Worm (Caenorhabditis elegans) whole organism, late embryonic: ENCODE measurements around the gene F58G6.7.

Experiments
- C08G9.2 ChIP-seq: sonication (generic microtip); optimal IDR thresholded peaks from 2 replicates; lab custom pipeline; 2016; ENCODE audit warnings: mild to moderate bottlenecking, missing genetic modification characterization, moderate library complexity, missing compliant biosample characterization
- C38D4.7 ChIP-seq: fragments of 200-800 bp; sonication (Bioruptor generic); optimal IDR thresholded peaks from 2 replicates; lab custom pipeline; 2018; ENCODE audit warnings: mild to moderate bottlenecking, missing genetic modification characterization, moderate library complexity, missing compliant biosample characterization
- K02D7.2 ChIP-seq: sonication (generic microtip); optimal IDR thresholded peaks from 2 replicates; lab custom pipeline; 2017; ENCODE audit warnings: mild to moderate bottlenecking, missing genetic modification characterization, missing compliant biosample characterization
- K09A11.1 ChIP-seq: sonication (generic microtip); optimal IDR thresholded peaks from 2 replicates; lab custom pipeline; 2017; ENCODE audit warnings: antibody characterized with exemption, mild to moderate bottlenecking, missing genetic modification characterization, missing compliant biosample characterization; ENCODE audit not compliant: insufficient read depth
- T23F11.4 ChIP-seq: fragments of 200-800 bp; sonication (Bioruptor generic); optimal IDR thresholded peaks from 2 replicates; lab custom pipeline; 2018; ENCODE audit warnings: mild to moderate bottlenecking, missing genetic modification characterization, missing compliant biosample characterization
- Y22D7AL.16 ChIP-seq: sonication (generic microtip); optimal IDR thresholded peaks from 2 replicates; lab custom pipeline; 2016; ENCODE audit warnings: missing genetic modification characterization, missing compliant biosample characterization
- ceh-14 ChIP-seq: sonication (generic microtip); optimal IDR thresholded peaks from 2 replicates; lab custom pipeline; 2016; ENCODE audit warnings: missing genotype, missing genetic modification characterization, missing compliant biosample characterization
- ceh-19 ChIP-seq: fragments of 200-800 bp; sonication (Bioruptor generic); optimal IDR thresholded peaks from 2 replicates; lab custom pipeline; 2018; ENCODE audit warnings: mild to moderate bottlenecking, missing genetic modification characterization, missing compliant biosample characterization
- ceh-2 ChIP-seq: sonication (generic microtip); optimal IDR thresholded peaks from 2 replicates; lab custom pipeline; 2016; ENCODE audit warnings: missing genotype, missing genetic modification characterization, missing compliant biosample characterization
- ceh-30 ChIP-seq: fragments of 150-350 bp; optimal IDR thresholded peaks from 2 replicates; lab custom pipeline; 2014; ENCODE audit warnings: missing biosample characterization, missing genetic modification characterization
- ceh-34 ChIP-seq: sonication (generic microtip); optimal IDR thresholded peaks from 2 replicates; lab custom pipeline; 2016; ENCODE audit warnings: mild to moderate bottlenecking, missing genetic modification characterization, missing compliant biosample characterization
- ceh-45 ChIP-seq: fragments of 200-800 bp; sonication (Bioruptor generic); IDR thresholded peaks from 2 replicates; pipeline ENCODE4 v1.3.6; 2022; ENCODE audit warnings: missing genetic modification reagents, missing genetic modification characterization, missing compliant biosample characterization
- ceh-48 ChIP-seq: sonication (generic microtip); optimal IDR thresholded peaks from 2 replicates; lab custom pipeline; 2016; ENCODE audit warnings: missing genetic modification characterization, inconsistent platforms, missing compliant biosample characterization
- ceh-6 ChIP-seq: fragments of 200-800 bp; sonication (Bioruptor generic); optimal IDR thresholded peaks from 2 replicates; lab custom pipeline; 2018; ENCODE audit warnings: mild to moderate bottlenecking, missing genetic modification characterization, missing compliant biosample characterization
- dmd-4 ChIP-seq: sonication (generic microtip); optimal IDR thresholded peaks from 2 replicates; lab custom pipeline; 2016; ENCODE audit warnings: borderline replicate concordance, missing genetic modification characterization, missing compliant biosample characterization
- elt-2 ChIP-seq: sonication (generic microtip); optimal IDR thresholded peaks from 2 replicates; lab custom pipeline; 2016; ENCODE audit warnings: missing genetic modification reagents, missing genetic modification characterization, missing compliant biosample characterization
- elt-4 ChIP-seq: sonication (generic microtip); optimal IDR thresholded peaks from 2 replicates; lab custom pipeline; 2016; ENCODE audit warnings: missing genetic modification characterization, missing compliant biosample characterization
- eyg-1 ChIP-seq: sonication (generic microtip); optimal IDR thresholded peaks from 2 replicates; lab custom pipeline; 2016; ENCODE audit warnings: missing genotype, missing genetic modification characterization, missing compliant biosample characterization
- fax-1 ChIP-seq: sonication (generic microtip); optimal IDR thresholded peaks from 2 replicates; lab custom pipeline; 2016; ENCODE audit warnings: missing genotype, missing genetic modification characterization, missing compliant biosample characterization
- gmeb-2 ChIP-seq: sonication (generic microtip); optimal IDR thresholded peaks from 2 replicates; lab custom pipeline; 2016; ENCODE audit warnings: missing genetic modification characterization, inconsistent platforms, missing compliant biosample characterization
- hlh-13 ChIP-seq: fragments of 200-800 bp; sonication (Bioruptor generic); optimal IDR thresholded peaks from 2 replicates; lab custom pipeline; 2018; ENCODE audit warnings: mild to moderate bottlenecking, missing genetic modification characterization, missing compliant biosample characterization
- hlh-30 ChIP-seq: sonication (generic microtip); optimal IDR thresholded peaks from 2 replicates; lab custom pipeline; 2017; ENCODE audit warnings: antibody characterized with exemption, missing genetic modification characterization, missing compliant biosample characterization; ENCODE audit not compliant: insufficient read depth
- hlh-6 ChIP-seq: sonication (generic microtip); optimal IDR thresholded peaks from 2 replicates; lab custom pipeline; 2016; ENCODE audit warnings: missing genotype, missing genetic modification characterization, missing compliant biosample characterization
- hlh-8 ChIP-seq: sonication (generic microtip); optimal IDR thresholded peaks from 2 replicates; lab custom pipeline; 2016; ENCODE audit warnings: missing genotype, missing genetic modification characterization, missing compliant biosample characterization
- lim-6 ChIP-seq: sonication (generic microtip); optimal IDR thresholded peaks from 2 replicates; lab custom pipeline; 2016; ENCODE audit warnings: missing genetic modification characterization, missing compliant biosample characterization
- lin-11 ChIP-seq: fragments of 200-800 bp; sonication (Bioruptor generic); optimal IDR thresholded peaks from 2 replicates; lab custom pipeline; 2018; ENCODE audit warnings: mild to moderate bottlenecking, missing genetic modification characterization, missing compliant biosample characterization
- madf-2 ChIP-seq: sonication (generic microtip); optimal IDR thresholded peaks from 2 replicates; lab custom pipeline; 2017; ENCODE audit warnings: missing genetic modification characterization, missing compliant biosample characterization
- nfya-1 ChIP-seq: sonication (generic microtip); optimal IDR thresholded peaks from 2 replicates; lab custom pipeline; 2017; ENCODE audit warnings: missing genetic modification characterization, mild to moderate bottlenecking, missing compliant biosample characterization, antibody characterized with exemption, moderate library complexity
- nhr-232 ChIP-seq: sonication (generic microtip); optimal IDR thresholded peaks from 2 replicates; lab custom pipeline; 2016; ENCODE audit warnings: missing genetic modification characterization, missing compliant biosample characterization
- npax-4 ChIP-seq: sonication (generic microtip); optimal IDR thresholded peaks from 2 replicates; lab custom pipeline; 2016; ENCODE audit warnings: missing genetic modification characterization, missing compliant biosample characterization
- pat-9 ChIP-seq: fragments of 200-800 bp; sonication (Bioruptor generic); optimal IDR thresholded peaks from 2 replicates; lab custom pipeline; 2018; ENCODE audit warnings: mild to moderate bottlenecking, missing genetic modification characterization, moderate library complexity, missing compliant biosample characterization
- pax-1 ChIP-seq: fragments of 150-350 bp; optimal IDR thresholded peaks from 2 replicates; lab custom pipeline; 2014; ENCODE audit warnings: missing biosample characterization, missing genetic modification characterization
- pha-4 ChIP-seq: fragments of 150-350 bp; optimal IDR thresholded peaks from 2 replicates; lab custom pipeline; 2018; ENCODE audit warnings: missing biosample characterization, missing genetic modification reagents, missing genetic modification characterization
- pqm-1 ChIP-seq: sonication (generic microtip); optimal IDR thresholded peaks from 2 replicates; lab custom pipeline; 2016; ENCODE audit warnings: missing genetic modification characterization, missing compliant biosample characterization
- sdc-2 ChIP-seq: sonication (generic microtip); optimal IDR thresholded peaks from 2 replicates; lab custom pipeline; 2016; ENCODE audit warnings: missing genotype, missing genetic modification characterization, missing compliant biosample characterization
- tbx-2 ChIP-seq: sonication (generic microtip); optimal IDR thresholded peaks from 2 replicates; lab custom pipeline; 2016; ENCODE audit warnings: missing genetic modification characterization, missing compliant biosample characterization
- unc-3 ChIP-seq, 2 experiments: fragments of 200-800 bp in 1 of 2; sonication (Bioruptor generic) in 1 of 2; sonication (generic microtip) in 1 of 2; conservative IDR thresholded peaks in 1 of 2; optimal IDR thresholded peaks in 1 of 2; 2 replicates each; pipeline versions ENCODE4 v1.3.6 to Lab custom; 2016 to 2022; ENCODE audit warnings: missing compliant biosample characterization in 2 of 2, missing genetic modification characterization in 2 of 2, missing genetic modification reagents in 1 of 2
- unc-42 ChIP-seq: sonication (generic microtip); optimal IDR thresholded peaks from 2 replicates; lab custom pipeline; 2016; ENCODE audit warnings: missing genotype, missing genetic modification characterization, missing compliant biosample characterization
- unc-55 ChIP-seq: sonication (generic microtip); optimal IDR thresholded peaks from 2 replicates; lab custom pipeline; 2017; ENCODE audit warnings: missing biosample characterization, missing genetic modification reagents, missing genetic modification characterization
- unc-86 ChIP-seq: sonication (generic microtip); optimal IDR thresholded peaks from 2 replicates; lab custom pipeline; 2016; ENCODE audit warnings: missing genetic modification characterization, missing compliant biosample characterization
- ztf-16 ChIP-seq: sonication (generic microtip); optimal IDR thresholded peaks from 2 replicates; lab custom pipeline; 2017; ENCODE audit warnings: missing genetic modification characterization, missing compliant biosample characterization

Gene F58G6.7

DNA sequence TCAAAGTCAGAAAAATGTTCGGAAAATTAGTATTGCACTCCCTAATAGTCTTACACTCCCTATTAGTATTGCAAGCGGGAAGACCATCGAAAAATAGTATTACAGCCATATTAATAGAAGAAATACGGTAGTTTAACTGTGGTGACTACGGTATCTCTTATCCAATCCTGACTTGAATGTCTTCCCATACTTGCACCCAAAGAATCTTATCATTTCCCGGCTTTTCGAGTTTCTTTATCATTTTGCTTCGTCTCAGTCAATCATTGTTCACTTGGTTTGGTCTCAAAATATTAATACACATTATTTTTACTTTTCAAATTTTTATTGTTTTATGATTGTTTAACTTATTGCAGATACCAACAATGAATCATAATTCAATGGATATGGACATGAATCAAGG is 933 bp upstream of the F58G6.7 start, which contains the start of gene F58G6.3:
Gene F58G6.3 (plus strand): TSS at position 352 of the 400 bp plus-strand sequence.
- TF ChIP-seq ceh-45 (GFP tag; lab: Robert Waterston, UW) (no peak), elt-4 (tag; lab: Kevin White, UChicago) (no peak), hlh-6 (no peak), unc-42 (tag; lab: Kevin White, UChicago) (no peak), Y22D7AL.16 (tag; lab: Kevin White, UChicago) (no peak), ceh-14 (tag; lab: Kevin White, UChicago) (no peak), gmeb-2 (no peak), C38D4.7 (GFP tag; lab: Kevin White, UChicago) (no peak), lin-11 (tag; lab: Kevin White, UChicago) (no peak), nhr-232 (tag; lab: Kevin White, UChicago) (no peak), elt-2 (tag; lab: Kevin White, UChicago) (no peak), unc-55 (GFP tag; lab: Kevin White, UChicago) (no peak), unc-3 (GFP tag; conservative IDR thresholded peaks at IDR 0.05; lab: Robert Waterston, UW) (no peak), unc-3 (tag; optimal IDR thresholded peaks at IDR 0.05; lab: Kevin White, UChicago) (no peak), ceh-6 (no peak), dmd-4 (tag; lab: Kevin White, UChicago) (no peak), ceh-48 (tag; lab: Kevin White, UChicago) (no peak), hlh-13 (GFP tag; lab: Kevin White, UChicago) (no peak), nfya-1 (tag; lab: Kevin White, UChicago) (no peak), K02D7.2 (tag; lab: Kevin White, UChicago) (no peak)

DNA sequence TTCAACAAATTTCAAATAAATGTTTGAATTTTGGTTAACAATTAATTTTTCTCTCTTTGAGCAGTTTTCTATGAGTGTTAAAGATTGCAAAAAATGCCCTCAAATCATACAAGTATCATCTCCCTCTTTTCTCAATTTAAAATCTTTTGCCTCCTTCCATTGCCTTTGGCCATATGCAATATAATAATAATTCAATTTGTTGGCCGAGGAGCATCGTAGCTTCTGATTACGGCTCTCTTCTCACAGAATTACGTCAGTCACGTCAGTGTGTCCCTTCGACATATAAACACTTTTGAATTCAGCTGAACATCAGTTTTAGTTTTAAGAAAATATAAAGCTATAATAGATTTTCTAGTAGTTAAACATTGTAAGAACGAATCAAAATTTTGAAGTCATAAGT is 1.4 kb downstream of the F58G6.7 start:
- TF ChIP-seq tbx-2 (tag; lab: Kevin White, UChicago) (no peak), lim-6 (tag; lab: Kevin White, UChicago) (no peak), unc-86 (tag; lab: Kevin White, UChicago) (no peak), unc-42 (tag; lab: Kevin White, UChicago) (peak; percentile 85), ceh-2 (no peak), C08G9.2 (tag; lab: Kevin White, UChicago) (no peak), unc-3 (GFP tag; conservative IDR thresholded peaks at IDR 0.05; lab: Robert Waterston, UW) (no peak), unc-3 (tag; optimal IDR thresholded peaks at IDR 0.05; lab: Kevin White, UChicago) (no peak)
- TF ChIP-seq, all 69 proteins: peak for 1

ce11 chrIV:9657753-9658152 is 3.6 kb downstream of the F58G6.7 start, which contains the start of gene acc-1:
Gene acc-1 (plus strand): TSS chrIV:9658053.
- TF ChIP-seq pqm-1 (tag; lab: Kevin White, UChicago), result no peak
- no peak for TF ChIP-seq pha-4 (tag; lab: Kevin White, UChicago)
- TF ChIP-seq lin-11 (tag; lab: Kevin White, UChicago), result no peak
- TF ChIP-seq nhr-232 (tag; lab: Kevin White, UChicago), result no peak
- TF ChIP-seq sdc-2 (tag; lab: Kevin White, UChicago), result no peak
- TF ChIP-seq tbx-2 (tag; lab: Kevin White, UChicago), result no peak
- TF ChIP-seq C08G9.2 (tag; lab: Kevin White, UChicago), result no peak

ce11 chrIV:9659999-9660398 is 5.9 kb downstream of the F58G6.7 start:
- TF ChIP-seq unc-42 (tag; lab: Kevin White, UChicago) (peak; percentile 82), T23F11.4 (GFP tag; lab: Kevin White, UChicago) (no peak)

- TF ChIP-seq tbx-2 (tag; lab: Kevin White, UChicago) (peak; percentile 45), dmd-4 (tag; lab: Kevin White, UChicago) (no peak), nfya-1 (tag; lab: Kevin White, UChicago) (peak; percentile 25), pax-1 (tag; lab: Kevin White, UChicago) (no peak), eyg-1 (tag; lab: Kevin White, UChicago) (no peak), ceh-30 (peak; percentile 8), gmeb-2 (no peak), ztf-16 (tag; lab: Kevin White, UChicago) (no peak), madf-2 (tag; lab: Kevin White, UChicago) (no peak), ceh-19 (GFP tag; lab: Kevin White, UChicago) (no peak), elt-2 (tag; lab: Kevin White, UChicago) (peak; percentile 19), npax-4 (tag; lab: Kevin White, UChicago) (no peak), hlh-8 (no peak), elt-4 (tag; lab: Kevin White, UChicago) (no peak), fax-1 (tag; lab: Kevin White, UChicago) (no peak), ceh-34 (peak; percentile 38), pat-9 (tag; lab: Kevin White, UChicago) (no peak), hlh-30 (tag; lab: Kevin White, UChicago) (no peak), K09A11.1 (tag; lab: Kevin White, UChicago) (no peak)
Measured at ce11 chrIV:9667084-9667483, 13.0 kb downstream of the F58G6.7 start.
